Fruit fly (Drosophila melanogaster) whole organism, pupa: ENCODE results near the gene Oatp30B.

Experiments
- CG10348 ChIP-seq: fragments of 200-800 bp; sonication (Bioruptor generic); IDR thresholded peaks from 2 replicates; pipeline ENCODE4 v1.3.6; 2022; ENCODE audit warnings: missing biosample characterization, missing genetic modification characterization
- CG12605 ChIP-seq: fragments of 200-800 bp; sonication (Bioruptor generic); IDR thresholded peaks from 2 replicates; pipeline ENCODE4 v1.3.6; 2022; ENCODE audit warnings: missing biosample characterization, missing genetic modification characterization
- CG13204 ChIP-seq: fragments of 200-800 bp; sonication (Bioruptor generic); optimal IDR thresholded peaks from 2 replicates; lab custom pipeline; 2018; ENCODE audit warnings: missing biosample characterization, mild to moderate bottlenecking, missing genetic modification characterization, moderate library complexity
- CG14655 ChIP-seq: fragments of 200-800 bp; sonication (Bioruptor generic); optimal IDR thresholded peaks from 3 replicates; lab custom pipeline; 2017; ENCODE audit warnings: mild to moderate bottlenecking, missing biosample characterization, missing genetic modification reagents, missing genetic modification characterization
- CG15710 ChIP-seq: fragments of 200-800 bp; sonication (Bioruptor generic); optimal IDR thresholded peaks from 2 replicates; lab custom pipeline; 2018; ENCODE audit warnings: missing biosample characterization, mild to moderate bottlenecking, missing genetic modification characterization, moderate library complexity
- CG17806 ChIP-seq: fragments of 200-800 bp; sonication (Bioruptor generic); optimal IDR thresholded peaks from 2 replicates; lab custom pipeline; 2018; ENCODE audit warnings: missing biosample characterization, mild to moderate bottlenecking, missing genetic modification characterization, moderate library complexity
- CG32121 ChIP-seq: fragments of 200-800 bp; sonication (Bioruptor generic); IDR thresholded peaks from 2 replicates; pipeline ENCODE4 v1.3.6; 2022; ENCODE audit warnings: missing biosample characterization, missing genetic modification characterization
- CG34367 ChIP-seq: fragments of 200-800 bp; sonication (Bioruptor generic); optimal IDR thresholded peaks from 2 replicates; lab custom pipeline; 2018; ENCODE audit warnings: missing biosample characterization, mild to moderate bottlenecking, missing genetic modification characterization
- CG4496 ChIP-seq: fragments of 200-800 bp; sonication (Bioruptor generic); IDR thresholded peaks from 3 replicates; pipeline ENCODE4 v1.3.6; 2022; ENCODE audit warnings: missing biosample characterization, missing genetic modification characterization
- CG8159 ChIP-seq: fragments of 200-800 bp; sonication (Bioruptor generic); optimal IDR thresholded peaks from 3 replicates; lab custom pipeline; 2018; ENCODE audit warnings: missing biosample characterization, mild to moderate bottlenecking, missing genetic modification characterization, moderate library complexity
- CG8301 ChIP-seq: fragments of 200-800 bp; sonication (Bioruptor generic); optimal IDR thresholded peaks from 2 replicates; lab custom pipeline; 2018; ENCODE audit warnings: missing biosample characterization, mild to moderate bottlenecking, missing genetic modification characterization
- CG9948 ChIP-seq: fragments of 200-800 bp; sonication (Bioruptor generic); optimal IDR thresholded peaks from 2 replicates; lab custom pipeline; 2018; ENCODE audit warnings: missing biosample characterization, mild to moderate bottlenecking, missing genetic modification characterization, moderate library complexity
- D1 ChIP-seq: fragments of 200-800 bp; sonication (Bioruptor generic); optimal IDR thresholded peaks from 2 replicates; lab custom pipeline; 2018; ENCODE audit warnings: missing biosample characterization, mild to moderate bottlenecking, missing genetic modification characterization, moderate library complexity
- EcR ChIP-seq: fragments of 200-800 bp; sonication (Bioruptor generic); optimal IDR thresholded peaks from 3 replicates; lab custom pipeline; 2019; ENCODE audit warnings: missing biosample characterization, missing genetic modification characterization, mild to moderate bottlenecking, moderate library complexity, missing genetic modification reagents
- Ets98B ChIP-seq: fragments of 200-800 bp; sonication (Bioruptor generic); IDR thresholded peaks from 2 replicates; pipeline ENCODE4 v1.3.6; 2022; ENCODE audit warnings: missing biosample characterization, missing genetic modification characterization
- Pif1A ChIP-seq: fragments of 200-800 bp; sonication (Bioruptor generic); optimal IDR thresholded peaks from 3 replicates; lab custom pipeline; 2016; ENCODE audit warnings: missing biosample characterization, missing genetic modification characterization
- Pif1B ChIP-seq: fragments of 200-800 bp; sonication (Bioruptor generic); optimal IDR thresholded peaks from 3 replicates; lab custom pipeline; 2016; ENCODE audit warnings: missing biosample characterization, missing genetic modification characterization
- Snoo ChIP-seq: fragments of 200-800 bp; sonication (Bioruptor generic); optimal IDR thresholded peaks from 3 replicates; lab custom pipeline; 2017; ENCODE audit warnings: missing biosample characterization, mild to moderate bottlenecking, missing genetic modification characterization, inconsistent platforms
- fd96Ca ChIP-seq: fragments of 200-800 bp; sonication (Bioruptor generic); IDR thresholded peaks from 3 replicates; pipeline ENCODE4 v1.3.6; 2022; ENCODE audit warnings: missing biosample characterization, missing genetic modification characterization
- gl ChIP-seq: fragments of 200-800 bp; sonication (Bioruptor generic); optimal IDR thresholded peaks from 2 replicates; lab custom pipeline; 2018; ENCODE audit warnings: missing biosample characterization, mild to moderate bottlenecking, missing genetic modification characterization
- rn ChIP-seq: fragments of 200-800 bp; sonication (Bioruptor generic); IDR thresholded peaks from 2 replicates; pipeline ENCODE4 v1.3.6; 2022; ENCODE audit warnings: missing biosample characterization, missing genetic modification characterization

The Oatp30B gene

DNA sequence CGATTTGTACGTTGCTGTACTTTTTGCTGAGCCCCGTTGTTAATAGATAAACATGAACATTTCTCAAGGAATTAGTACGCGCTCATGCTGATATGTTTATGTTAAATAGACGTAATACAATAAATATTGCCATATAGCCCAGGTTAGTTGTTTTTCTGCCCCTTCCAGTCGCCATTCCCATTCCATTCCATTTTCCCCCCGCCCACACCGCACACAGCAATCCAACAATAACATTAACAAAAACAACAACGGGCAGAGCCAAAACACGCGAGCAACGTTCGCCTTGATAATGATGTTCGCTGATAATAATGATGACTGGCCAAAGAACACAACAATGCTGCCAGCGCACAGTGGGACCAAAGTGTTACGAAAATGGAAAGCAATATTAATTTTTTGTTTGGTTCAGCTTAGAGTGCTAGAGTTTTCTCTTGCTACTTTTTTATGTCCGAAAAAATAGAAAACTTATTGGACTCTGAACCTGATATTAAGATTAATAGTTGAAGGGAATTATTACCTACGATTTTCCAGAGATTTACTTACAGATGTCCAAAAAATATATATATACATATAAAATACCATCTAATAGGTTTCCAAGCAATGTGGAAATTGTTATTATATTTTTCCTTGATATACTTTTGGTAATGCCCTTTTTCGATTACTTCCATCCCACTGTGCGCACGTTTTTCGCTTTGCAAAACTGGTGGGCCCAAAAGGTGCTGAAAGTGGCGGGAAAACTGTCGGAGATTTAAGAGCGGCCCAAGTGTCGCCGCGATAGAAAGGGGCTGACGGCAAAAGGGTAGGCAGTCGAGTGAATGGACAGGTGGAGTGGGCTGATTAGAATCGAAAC is 48.8 kb downstream of the Oatp30B start:
- peak; percentile 97 for TF ChIP-seq Snoo
- TF ChIP-seq CG14655 (GFP tag; lab: Kevin White, UChicago): peak; percentile 99
- peak; percentile 64 for TF ChIP-seq CG10348 (GFP tag; lab: Robert Waterston, UW)
- peak; percentile 97 for TF ChIP-seq CG8301 (tag; lab: Kevin White, UChicago)
- peak; percentile 95 for TF ChIP-seq Pif1A (GFP tag; lab: Kevin White, UChicago)
- peak; percentile 95 for TF ChIP-seq CG15710 (tag; lab: Kevin White, UChicago)
- TF ChIP-seq gl (tag; lab: Kevin White, UChicago): peak; percentile 85
- peak; percentile 90 for TF ChIP-seq CG32121 (GFP tag; lab: Robert Waterston, UW)
- TF ChIP-seq fd96Ca (GFP tag; lab: Robert Waterston, UW): peak; percentile 65; the same call in 2 of the 3 replicates
- peak; percentile 94 for TF ChIP-seq CG34367 (tag; lab: Kevin White, UChicago)
- peak; percentile 98 for TF ChIP-seq D1
- peak; percentile 97 for TF ChIP-seq Pif1B (GFP tag; lab: Kevin White, UChicago)
- TF ChIP-seq CG4496 (GFP tag; lab: Robert Waterston, UW): peak; percentile 88
- peak; percentile 28 for TF ChIP-seq EcR (GFP tag; lab: Kevin White, UChicago)
- peak; percentile 85 for TF ChIP-seq Ets98B (GFP tag; lab: Robert Waterston, UW)
- peak; percentile 55 for TF ChIP-seq rn
- peak; percentile 98 for TF ChIP-seq CG9948 (tag; lab: Kevin White, UChicago)
- peak; percentile 97 for TF ChIP-seq CG8159 (tag; lab: Kevin White, UChicago)
- peak; percentile 72 for TF ChIP-seq CG12605 (GFP tag; lab: Robert Waterston, UW)
- TF ChIP-seq CG17806 (tag; lab: Kevin White, UChicago): peak; percentile 95
- peak; percentile 91 for TF ChIP-seq CG13204 (GFP tag; lab: Kevin White, UChicago)

dm6 chr2L:9570673-9571193 is 49.7 kb downstream of the Oatp30B start:
- no peak for TF ChIP-seq rn
- TF ChIP-seq CG14655 (GFP tag; lab: Kevin White, UChicago): no peak
- no peak for TF ChIP-seq CG10348 (GFP tag; lab: Robert Waterston, UW)
- TF ChIP-seq CG34367 (tag; lab: Kevin White, UChicago): no peak
- TF ChIP-seq CG15710 (tag; lab: Kevin White, UChicago): no peak
- no peak for TF ChIP-seq CG8159 (tag; lab: Kevin White, UChicago)
- peak; percentile 29; the same call in 1 of the 2 replicates for TF ChIP-seq Ets98B (GFP tag; lab: Robert Waterston, UW)
- no peak for TF ChIP-seq CG13204 (GFP tag; lab: Kevin White, UChicago)
- TF ChIP-seq CG12605 (GFP tag; lab: Robert Waterston, UW): no peak
- TF ChIP-seq gl (tag; lab: Kevin White, UChicago): no peak
- no peak for TF ChIP-seq CG32121 (GFP tag; lab: Robert Waterston, UW)
- no peak for TF ChIP-seq D1
- no peak for TF ChIP-seq CG9948 (tag; lab: Kevin White, UChicago)
- no peak for TF ChIP-seq Pif1B (GFP tag; lab: Kevin White, UChicago)
- TF ChIP-seq Snoo: no peak
- no peak for TF ChIP-seq fd96Ca (GFP tag; lab: Robert Waterston, UW)
- TF ChIP-seq CG4496 (GFP tag; lab: Robert Waterston, UW): 0 out of 3 replicates have a peak, but pooled peaks have one; percentile 21
- TF ChIP-seq CG17806 (tag; lab: Kevin White, UChicago): no peak
- TF ChIP-seq Pif1A (GFP tag; lab: Kevin White, UChicago): peak; percentile 35

DNA sequence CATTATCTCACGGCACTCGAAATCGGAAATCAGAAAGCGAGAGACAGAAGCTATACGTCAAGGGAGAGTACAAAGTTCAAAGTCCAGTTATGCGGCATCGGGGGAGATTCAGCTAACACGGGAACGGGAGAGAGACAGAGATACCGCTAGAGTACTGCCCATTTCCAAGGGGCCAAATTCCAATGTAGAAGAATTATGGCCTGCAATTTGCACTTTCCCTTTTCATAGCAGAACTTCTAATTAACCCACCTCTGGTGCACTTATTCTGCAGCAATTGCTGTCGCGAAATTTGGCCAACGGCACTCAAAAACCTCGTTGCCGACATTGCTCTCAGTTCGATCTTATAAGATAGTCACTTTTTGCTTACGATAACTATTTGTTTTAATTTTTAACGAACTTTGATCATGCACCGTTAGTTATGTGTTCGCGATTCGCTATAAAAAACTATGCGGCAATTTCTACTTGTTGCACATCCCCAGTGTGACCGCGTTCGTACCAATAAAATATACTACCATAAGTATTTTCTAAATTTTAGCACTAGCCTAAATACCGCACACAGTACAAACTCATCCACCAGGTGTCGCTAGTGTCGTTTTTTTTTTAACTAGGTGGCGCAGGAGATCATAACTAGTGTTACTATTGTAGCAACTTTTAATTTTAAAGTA is 55.4 kb downstream of the Oatp30B start, which contains the start of gene Mtpalpha:
TSS of gene Mtpalpha (minus strand) at position 501 of the 665 bp plus-strand sequence.
- TF ChIP-seq CG14655 (GFP tag; lab: Kevin White, UChicago) (peak; percentile 95), rn (peak; percentile 43; the same call in 1 of the 2 replicates), CG17806 (tag; lab: Kevin White, UChicago) (peak; percentile 75), CG8159 (tag; lab: Kevin White, UChicago) (peak; percentile 80), Pif1A (GFP tag; lab: Kevin White, UChicago) (peak; percentile 95), D1 (peak; percentile 13), EcR (GFP tag; lab: Kevin White, UChicago) (peak; percentile 33), fd96Ca (GFP tag; lab: Robert Waterston, UW) (peak; percentile 85), CG12605 (GFP tag; lab: Robert Waterston, UW) (peak; percentile 95), CG34367 (tag; lab: Kevin White, UChicago) (peak; percentile 87), CG32121 (GFP tag; lab: Robert Waterston, UW) (peak; percentile 88), Pif1B (GFP tag; lab: Kevin White, UChicago) (peak; percentile 91), CG15710 (tag; lab: Kevin White, UChicago) (peak; percentile 68), CG9948 (tag; lab: Kevin White, UChicago) (peak; percentile 68), Ets98B (GFP tag; lab: Robert Waterston, UW) (peak; percentile 92), CG8301 (tag; lab: Kevin White, UChicago) (peak; percentile 95), gl (tag; lab: Kevin White, UChicago) (peak; percentile 99), CG4496 (GFP tag; lab: Robert Waterston, UW) (peak; percentile 96), CG13204 (GFP tag; lab: Kevin White, UChicago) (peak; percentile 99), Snoo (peak; percentile 93), CG10348 (GFP tag; lab: Robert Waterston, UW) (no peak)
- TF ChIP-seq, all 21 proteins: peak for 20

DNA sequence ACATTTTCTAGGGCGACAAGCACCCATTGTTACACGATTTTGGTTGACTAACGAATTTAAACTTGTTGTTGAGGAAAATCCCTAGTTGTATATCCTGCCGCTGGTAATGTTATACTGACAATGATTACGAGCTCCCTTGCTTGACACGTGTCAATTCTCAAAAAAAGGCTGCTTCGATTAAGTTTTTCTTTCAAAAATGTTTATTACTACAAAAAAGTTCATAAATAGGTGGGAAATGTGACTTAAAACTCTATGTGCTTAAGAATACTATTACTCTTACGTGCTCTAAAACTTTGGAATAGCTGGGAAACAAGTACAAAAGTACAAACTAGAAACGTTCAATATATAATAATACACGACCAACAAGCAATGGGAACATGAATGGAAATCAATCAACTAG is 58.5 kb downstream of the Oatp30B start, which contains the start of gene CG31709:
TSS of gene CG31709 (minus strand) at position 101 of the 400 bp plus-strand sequence.
- TF ChIP-seq gl (tag; lab: Kevin White, UChicago): no peak
- no peak for TF ChIP-seq CG10348 (GFP tag; lab: Robert Waterston, UW)
- no peak for TF ChIP-seq CG9948 (tag; lab: Kevin White, UChicago)
- TF ChIP-seq CG15710 (tag; lab: Kevin White, UChicago): no peak
- no peak for TF ChIP-seq CG32121 (GFP tag; lab: Robert Waterston, UW)
- no peak for TF ChIP-seq CG14655 (GFP tag; lab: Kevin White, UChicago)
- TF ChIP-seq EcR (GFP tag; lab: Kevin White, UChicago): no peak
- no peak for TF ChIP-seq CG17806 (tag; lab: Kevin White, UChicago)
- no peak for TF ChIP-seq Pif1A (GFP tag; lab: Kevin White, UChicago)
- no peak for TF ChIP-seq CG4496 (GFP tag; lab: Robert Waterston, UW)
- TF ChIP-seq D1: no peak
- no peak for TF ChIP-seq CG8159 (tag; lab: Kevin White, UChicago)
- TF ChIP-seq, all 21 proteins: peak for 0
